Fruit fly (Drosophila melanogaster) whole organism, embryonic: ENCODE measurements around the gene geko.

Experiments used
- Asciz ChIP-seq: fragments of 200-800 bp; sonication (Bioruptor generic); optimal IDR thresholded peaks from 2 replicates; lab custom pipeline; 2017; ENCODE audit warnings: missing biosample characterization, mild to moderate bottlenecking, missing genetic modification characterization, missing genetic modification reagents
- BEAF-32 ChIP-seq: fragments of 200-800 bp; sonication (Bioruptor generic); optimal IDR thresholded peaks from 3 replicates; lab custom pipeline; 2017; ENCODE audit warnings: missing biosample characterization, missing genetic modification characterization, mild to moderate bottlenecking, moderate library complexity, missing genetic modification reagents
- Blimp-1 ChIP-seq: fragments of 200-800 bp; sonication (Bioruptor generic); optimal IDR thresholded peaks from 3 replicates; lab custom pipeline; 2018; ENCODE audit warnings: missing biosample characterization, missing genetic modification characterization, mild to moderate bottlenecking, moderate library complexity, missing genetic modification reagents
- CG10267 ChIP-seq: fragments of 200-800 bp; sonication (Bioruptor generic); optimal IDR thresholded peaks from 2 replicates; lab custom pipeline; 2018; ENCODE audit warnings: missing biosample characterization, mild to moderate bottlenecking, missing genetic modification characterization, moderate library complexity
- CG11398 ChIP-seq: fragments of 200-800 bp; sonication (Bioruptor generic); optimal IDR thresholded peaks from 2 replicates; lab custom pipeline; 2016; ENCODE audit warnings: missing biosample characterization, missing genetic modification characterization
- CG11504 ChIP-seq: fragments of 200-800 bp; sonication (Bioruptor generic); optimal IDR thresholded peaks from 3 replicates; lab custom pipeline; 2019; ENCODE audit warnings: missing biosample characterization, mild to moderate bottlenecking, missing genetic modification characterization, moderate library complexity
- CG11723 ChIP-seq: fragments of 200-800 bp; sonication (Bioruptor generic); optimal IDR thresholded peaks from 2 replicates; lab custom pipeline; 2017; ENCODE audit warnings: missing biosample characterization, mild to moderate bottlenecking, missing genetic modification characterization
- CG12104 ChIP-seq: fragments of 200-800 bp; sonication (Bioruptor generic); optimal IDR thresholded peaks from 3 replicates; lab custom pipeline; 2016; ENCODE audit warnings: missing biosample characterization, missing genetic modification characterization
- CG12236 ChIP-seq: fragments of 200-800 bp; sonication (Bioruptor generic); optimal IDR thresholded peaks from 2 replicates; lab custom pipeline; 2016; ENCODE audit warnings: missing biosample characterization, missing genetic modification characterization
- CG12942 ChIP-seq: fragments of 200-800 bp; sonication (Bioruptor generic); optimal IDR thresholded peaks from 3 replicates; lab custom pipeline; 2016; ENCODE audit warnings: missing biosample characterization, missing genetic modification characterization
- CG13296 ChIP-seq: fragments of 200-800 bp; sonication (Bioruptor generic); optimal IDR thresholded peaks from 3 replicates; lab custom pipeline; 2018; ENCODE audit warnings: missing biosample characterization, mild to moderate bottlenecking, missing genetic modification characterization
- CG13424 ChIP-seq: fragments of 200-800 bp; sonication (Bioruptor generic); optimal IDR thresholded peaks from 2 replicates; lab custom pipeline; 2019; ENCODE audit warnings: missing biosample characterization, mild to moderate bottlenecking, missing genetic modification characterization, moderate library complexity
- CG17359 ChIP-seq: fragments of 200-800 bp; sonication (Bioruptor generic); optimal IDR thresholded peaks from 3 replicates; lab custom pipeline; 2018; ENCODE audit warnings: missing biosample characterization, mild to moderate bottlenecking, missing genetic modification characterization, moderate library complexity
- CG17361 ChIP-seq: fragments of 200-800 bp; sonication (Bioruptor generic); IDR thresholded peaks from 3 replicates; pipeline ENCODE4 v1.3.6; 2022; ENCODE audit warnings: missing biosample characterization, missing genetic modification characterization
- CG34376 ChIP-seq: fragments of 200-800 bp; sonication (Bioruptor generic); optimal IDR thresholded peaks from 2 replicates; lab custom pipeline; 2018; ENCODE audit warnings: missing biosample characterization, mild to moderate bottlenecking, missing genetic modification characterization
- CG4617 ChIP-seq: fragments of 200-800 bp; sonication (Bioruptor generic); optimal IDR thresholded peaks from 3 replicates; lab custom pipeline; 2016; ENCODE audit warnings: missing biosample characterization, missing genetic modification characterization, borderline replicate concordance
- CG6683 ChIP-seq: fragments of 200-800 bp; sonication (Bioruptor generic); optimal IDR thresholded peaks from 2 replicates; lab custom pipeline; 2017; ENCODE audit warnings: missing biosample characterization, mild to moderate bottlenecking, missing genetic modification characterization, missing genetic modification reagents
- CG7556 ChIP-seq: fragments of 200-800 bp; sonication (Bioruptor generic); optimal IDR thresholded peaks from 2 replicates; lab custom pipeline; 2017; ENCODE audit warnings: missing biosample characterization, mild to moderate bottlenecking, missing genetic modification characterization
- CG7963 ChIP-seq: fragments of 200-800 bp; sonication (Bioruptor generic); IDR thresholded peaks from 3 replicates; pipeline ENCODE4 v1.3.6; 2022; ENCODE audit warnings: missing biosample characterization, missing genetic modification characterization; ENCODE audit not compliant: partially characterized antibody
- Ets97D ChIP-seq: fragments of 200-800 bp; sonication (Bioruptor generic); optimal IDR thresholded peaks from 3 replicates; lab custom pipeline; 2016; ENCODE audit warnings: missing biosample characterization, missing genetic modification characterization
- HLH4C ChIP-seq: fragments of 200-800 bp; sonication (Bioruptor generic); IDR thresholded peaks from 3 replicates; pipeline ENCODE4 v1.3.6; 2022; ENCODE audit warnings: missing biosample characterization, missing genetic modification characterization; ENCODE audit not compliant: partially characterized antibody
- HLH54F ChIP-seq: fragments of 200-800 bp; sonication (Bioruptor generic); optimal IDR thresholded peaks from 3 replicates; lab custom pipeline; 2016; ENCODE audit warnings: missing biosample characterization, missing genetic modification characterization
- HmgZ ChIP-seq: fragments of 200-800 bp; sonication (Bioruptor generic); optimal IDR thresholded peaks from 2 replicates; lab custom pipeline; 2018; ENCODE audit warnings: missing biosample characterization, mild to moderate bottlenecking, missing genetic modification characterization
- Hmr ChIP-seq: fragments of 200-800 bp; sonication (Bioruptor generic); optimal IDR thresholded peaks from 3 replicates; lab custom pipeline; 2017; ENCODE audit warnings: mild to moderate bottlenecking, missing biosample characterization, missing genetic modification reagents, missing genetic modification characterization
- Lhr ChIP-seq: fragments of 200-800 bp; sonication (Bioruptor generic); optimal IDR thresholded peaks from 3 replicates; lab custom pipeline; 2017; ENCODE audit warnings: mild to moderate bottlenecking, missing biosample characterization, missing genetic modification reagents, missing genetic modification characterization
- Meics ChIP-seq: fragments of 200-800 bp; sonication (Bioruptor generic); optimal IDR thresholded peaks from 2 replicates; lab custom pipeline; 2017; ENCODE audit warnings: missing biosample characterization, mild to moderate bottlenecking, missing genetic modification characterization
- Nf-YB ChIP-seq: fragments of 200-800 bp; sonication (Bioruptor generic); optimal IDR thresholded peaks from 3 replicates; lab custom pipeline; 2019; ENCODE audit warnings: missing biosample characterization, mild to moderate bottlenecking, missing genetic modification characterization, moderate library complexity
- Nf-YC ChIP-seq: fragments of 200-800 bp; optimal IDR thresholded peaks from 3 replicates; lab custom pipeline; 2019; ENCODE audit warnings: missing biosample characterization, mild to moderate bottlenecking, missing genetic modification characterization, moderate library complexity
- Pdp1 ChIP-seq, 2 experiments: fragments of 200-800 bp; sonication (Bioruptor generic); optimal IDR thresholded peaks; 3 replicates each; lab custom pipeline; 2016; ENCODE audit warnings: missing biosample characterization in 2 of 2, missing genetic modification characterization in 2 of 2, mild to moderate bottlenecking in 1 of 2, moderate library complexity in 1 of 2
- Sry-δ ChIP-seq: fragments of 200-800 bp; sonication (Bioruptor generic); optimal IDR thresholded peaks from 2 replicates; lab custom pipeline; 2016; ENCODE audit warnings: missing biosample characterization, missing genetic modification characterization
- Xbp1 ChIP-seq: fragments of 200-800 bp; sonication (Bioruptor generic); optimal IDR thresholded peaks from 3 replicates; lab custom pipeline; 2016; ENCODE audit warnings: missing biosample characterization, mild to moderate bottlenecking, missing genetic modification characterization
- YL-1 ChIP-seq: fragments of 200-800 bp; sonication (Bioruptor generic); optimal IDR thresholded peaks from 3 replicates; lab custom pipeline; 2017; ENCODE audit warnings: missing biosample characterization, mild to moderate bottlenecking, missing genetic modification characterization
- ara ChIP-seq: fragments of 200-800 bp; sonication (Bioruptor generic); IDR thresholded peaks from 2 replicates; pipeline ENCODE4 v1.3.6; 2022; ENCODE audit warnings: missing biosample characterization, missing genetic modification characterization
- crp ChIP-seq, 2 experiments: fragments of 200-800 bp; sonication (Bioruptor generic); optimal IDR thresholded peaks; 2 replicates in 1 of 2; 3 replicates in 1 of 2; lab custom pipeline; 2017; ENCODE audit warnings: missing biosample characterization in 2 of 2, missing genetic modification characterization in 2 of 2, mild to moderate bottlenecking in 1 of 2, moderate library complexity in 1 of 2
- dm ChIP-seq: fragments of 200-800 bp; sonication (Bioruptor generic); optimal IDR thresholded peaks from 3 replicates; lab custom pipeline; 2016; ENCODE audit warnings: missing biosample characterization, missing genetic modification characterization
- gce ChIP-seq: fragments of 200-800 bp; sonication (Bioruptor generic); IDR thresholded peaks from 3 replicates; pipeline ENCODE4 v1.3.6; 2022; ENCODE audit warnings: missing biosample characterization, missing genetic modification characterization
- gem ChIP-seq: fragments of 200-800 bp; sonication (Bioruptor generic); optimal IDR thresholded peaks from 2 replicates; lab custom pipeline; 2019; ENCODE audit warnings: missing biosample characterization, mild to moderate bottlenecking, missing genetic modification characterization, moderate library complexity
- grau ChIP-seq: fragments of 200-800 bp; optimal IDR thresholded peaks from 3 replicates; lab custom pipeline; 2019; ENCODE audit warnings: missing biosample characterization, mild to moderate bottlenecking, missing genetic modification characterization, moderate library complexity
- her ChIP-seq: fragments of 200-800 bp; sonication (Bioruptor generic); optimal IDR thresholded peaks from 2 replicates; lab custom pipeline; 2016; ENCODE audit warnings: missing biosample characterization, missing genetic modification characterization
- hkb ChIP-seq, 2 experiments: fragments of 200-800 bp in 1 of 2; fragments of >200 bp in 1 of 2; sonication (Bioruptor generic) in 1 of 2; IDR thresholded peaks in 1 of 2; optimal IDR thresholded peaks in 1 of 2; 2 replicates each; pipeline versions ENCODE4 v1.3.6 to Lab custom; 2017 to 2022; ENCODE audit warnings: missing biosample characterization in 1 of 2, missing genetic modification characterization in 1 of 2
- inv ChIP-seq: fragments of 200-800 bp; sonication (Bioruptor generic); IDR thresholded peaks from 2 replicates; pipeline ENCODE4 v1.3.6; 2022; ENCODE audit warnings: missing biosample characterization, missing genetic modification characterization; ENCODE audit not compliant: partially characterized antibody
- jing ChIP-seq: fragments of 200-800 bp; sonication (Bioruptor generic); optimal IDR thresholded peaks from 2 replicates; lab custom pipeline; 2018; ENCODE audit warnings: missing biosample characterization, mild to moderate bottlenecking, missing genetic modification characterization
- lola ChIP-seq, 3 experiments: fragments of >200 bp in 2 of 3; fragments of 200-800 bp in 1 of 3; sonication (Bioruptor generic) in 1 of 3; optimal IDR thresholded peaks; 2 replicates each; lab custom pipeline; 2017 to 2019; ENCODE audit warnings: missing biosample characterization in 3 of 3, missing genetic modification characterization in 3 of 3, mild to moderate bottlenecking in 1 of 3, moderate library complexity in 1 of 3
- nerfin-1 ChIP-seq: fragments of 200-800 bp; sonication (Bioruptor generic); optimal IDR thresholded peaks from 3 replicates; lab custom pipeline; 2019; ENCODE audit warnings: missing biosample characterization, mild to moderate bottlenecking, missing genetic modification characterization, moderate library complexity
- nerfin-2 ChIP-seq: fragments of 200-800 bp; sonication (Bioruptor generic); IDR thresholded peaks from 2 replicates; pipeline ENCODE4 v1.3.6; 2022; ENCODE audit warnings: missing biosample characterization, missing genetic modification characterization; ENCODE audit not compliant: partially characterized antibody
- peb ChIP-seq: fragments of 200-800 bp; sonication (Bioruptor generic); IDR thresholded peaks from 2 replicates; pipeline ENCODE4 v1.3.6; 2022; ENCODE audit warnings: missing biosample characterization, missing genetic modification characterization
- tin ChIP-seq: fragments of 200-800 bp; sonication (Bioruptor generic); optimal IDR thresholded peaks from 3 replicates; lab custom pipeline; 2016; ENCODE audit warnings: missing biosample characterization, missing genetic modification characterization
- zfh1 ChIP-seq: fragments of 200-800 bp; sonication (Bioruptor generic); IDR thresholded peaks from 3 replicates; pipeline ENCODE4 v1.3.6; 2022; ENCODE audit warnings: missing biosample characterization, missing genetic modification characterization

The geko gene

DNA sequence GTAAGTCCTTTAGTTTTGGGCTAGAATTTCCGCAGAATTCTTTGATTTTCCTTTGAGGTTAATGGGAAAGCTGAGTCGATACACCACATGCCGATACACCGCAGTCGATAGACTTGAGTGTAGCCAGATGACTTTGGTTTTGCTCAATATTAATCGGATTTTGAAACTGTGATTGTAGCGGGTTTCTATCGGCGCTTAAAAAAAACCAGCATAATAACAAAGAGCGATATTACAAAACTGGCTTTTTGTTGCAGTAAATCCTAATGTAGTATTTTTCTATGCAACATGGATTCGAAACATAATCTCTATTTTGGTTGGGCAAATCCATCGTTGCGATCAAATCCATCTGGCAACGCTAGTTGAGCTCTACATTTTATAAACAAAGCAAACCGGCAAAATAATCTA, 29.7 kb upstream of the geko start, which contains the start of the genes Polr3D and mus304 (continued):
- TF ChIP-seq CG7556 = peak; percentile 5
- TF ChIP-seq CG12942 (GFP tag; lab: Kevin White, UChicago) = no peak
- TF ChIP-seq CG10267 (tag; lab: Kevin White, UChicago) = peak; percentile 27
- TF ChIP-seq Ets97D (GFP tag; lab: Kevin White, UChicago) = peak; percentile 62
- TF ChIP-seq zfh1 (GFP tag; lab: Robert Waterston, UW) = no peak
- no peak for TF ChIP-seq CG11398 (GFP tag; lab: Kevin White, UChicago)
- TF ChIP-seq Nf-YC (tag; lab: Kevin White, UChicago) = peak; percentile 42
- TF ChIP-seq nerfin-1 (tag; lab: Kevin White, UChicago) = peak; percentile 93
- TF ChIP-seq dm (GFP tag; lab: Kevin White, UChicago) = peak; percentile 62
- peak; percentile 75 for TF ChIP-seq Sry-δ (GFP tag; lab: Kevin White, UChicago)
- peak; percentile 41; the same call in 1 of the 2 replicates for TF ChIP-seq inv (GFP tag; lab: Robert Waterston, UW)
- peak; percentile 20 for TF ChIP-seq Meics (GFP tag; lab: Kevin White, UChicago)
- no peak for TF ChIP-seq jing
- TF ChIP-seq CG4617 (GFP tag; lab: Kevin White, UChicago) = peak; percentile 72
- TF ChIP-seq CG13424 (tag; lab: Kevin White, UChicago) = peak; percentile 36
- no peak for TF ChIP-seq ara
- TF ChIP-seq gce (GFP tag; lab: Robert Waterston, UW) = no peak
- TF ChIP-seq Lhr (GFP tag; lab: Kevin White, UChicago) = no peak
- peak; percentile 18 for TF ChIP-seq tin (GFP tag; lab: Kevin White, UChicago)
- peak; percentile 63 for TF ChIP-seq BEAF-32 (GFP tag; lab: Kevin White, UChicago)
- no peak for TF ChIP-seq Asciz
- no peak for TF ChIP-seq CG12236 (GFP tag; lab: Kevin White, UChicago)
- no peak for TF ChIP-seq CG12104 (GFP tag; lab: Kevin White, UChicago)
- no peak for TF ChIP-seq Hmr (GFP tag; lab: Kevin White, UChicago)
- TF ChIP-seq Blimp-1 (GFP tag; lab: Kevin White, UChicago) = no peak
- peak; percentile 33 for TF ChIP-seq CG11504 (tag; lab: Kevin White, UChicago)
- no peak for TF ChIP-seq lola (GFP tag; optimal IDR thresholded peaks at IDR 0.05; lab: Kevin White, UChicago)
- TF ChIP-seq CG11723 = no peak
- peak; percentile 44 for TF ChIP-seq HmgZ (tag; lab: Kevin White, UChicago)
- peak; percentile 40; the same call in 2 of the 3 replicates for TF ChIP-seq CG17361 (GFP tag; lab: Robert Waterston, UW)
- peak; percentile 40 for TF ChIP-seq gem (tag; lab: Kevin White, UChicago)
- no peak for TF ChIP-seq hkb (optimal IDR thresholded peaks at IDR 0.05; lab: Kevin White, UChicago)
- no peak for TF ChIP-seq hkb (GFP tag; IDR thresholded peaks at IDR 0.05; lab: Robert Waterston, UW)
- TF ChIP-seq Nf-YB = peak; percentile 1
- TF ChIP-seq peb (GFP tag; lab: Robert Waterston, UW) = no peak
- TF ChIP-seq nerfin-2 (GFP tag; lab: Robert Waterston, UW) = peak; percentile 66
- TF ChIP-seq CG17359 = no peak
- TF ChIP-seq grau (tag; lab: Kevin White, UChicago) = peak; percentile 30
- TF ChIP-seq CG6683 (GFP tag; lab: Kevin White, UChicago) = no peak
- peak; percentile 74 for TF ChIP-seq HLH4C (GFP tag; lab: Robert Waterston, UW)
- TF ChIP-seq Pdp1 (GFP tag; optimal IDR thresholded peaks at IDR 0.05; lab: Kevin White, UChicago) = no peak
- peak; percentile 16 for TF ChIP-seq CG13296 (GFP tag; lab: Kevin White, UChicago)
- peak; percentile 27 for TF ChIP-seq Xbp1
- peak; percentile 46 for TF ChIP-seq CG7963 (GFP tag; lab: Robert Waterston, UW)
- TF ChIP-seq YL-1 = peak; percentile 58
- TF ChIP-seq crp (GFP tag; optimal IDR thresholded peaks at IDR 0.05; lab: Kevin White, UChicago) = peak in 1 of 2 experiments; percentile 43
- peak; percentile 58 for TF ChIP-seq CG34376 (GFP tag; lab: Kevin White, UChicago)
- TF ChIP-seq her (GFP tag; lab: Kevin White, UChicago) = peak; percentile 27
- no peak for TF ChIP-seq HLH54F (GFP tag; lab: Kevin White, UChicago)
